Worm (Caenorhabditis elegans): Measurements from ENCODE around the gene nspc-16.

The nspc-16 gene

ce11 chrX:14541992-14542391, 18.6 kb downstream of the nspc-16 start, which contains the start of gene fbxa-81:
Gene fbxa-81 (minus strand): TSS chrX:14542092.
- TF ChIP-seq pes-1 (GFP tag; IDR thresholded peaks at IDR 0.05) (no peak), ets-7 (tag; optimal IDR thresholded peaks at IDR 0.05) (no peak), hmbx-1 (tag; optimal IDR thresholded peaks at IDR 0.05) (no peak), scrt-1 (GFP tag; IDR thresholded peaks at IDR 0.05) (no peak), tbx-37 (GFP tag; conservative IDR thresholded peaks at IDR 0.05) (no peak), ama-1 (optimal IDR thresholded peaks at IDR 0.05) (no peak), sea-1 (GFP tag; conservative IDR thresholded peaks at IDR 0.05) (no peak)

ce11 chrX:14543224-14543623, 19.8 kb downstream of the nspc-16 start, which contains the start of gene T24C2.3:
Gene T24C2.3 (plus strand): TSS chrX:14543524.
- TF ChIP-seq ceh-13 (GFP tag; optimal IDR thresholded peaks at IDR 0.05) (no peak), tbx-37 (GFP tag; conservative IDR thresholded peaks at IDR 0.05) (no peak), hmbx-1 (tag; optimal IDR thresholded peaks at IDR 0.05) (no peak), sea-1 (GFP tag; conservative IDR thresholded peaks at IDR 0.05) (no peak), B0310.2 (tag; optimal IDR thresholded peaks at IDR 0.05) (no peak), tbx-11 (GFP tag; IDR thresholded peaks at IDR 0.05) (no peak), scrt-1 (GFP tag; IDR thresholded peaks at IDR 0.05) (no peak), flt-1 (GFP tag; IDR thresholded peaks at IDR 0.05) (no peak), hmg-4 (GFP tag; optimal IDR thresholded peaks at IDR 0.05) (no peak), pes-1 (GFP tag; IDR thresholded peaks at IDR 0.05) (no peak), tra-4 (tag; optimal IDR thresholded peaks at IDR 0.05) (no peak)

- TF ChIP-seq ceh-13 (GFP tag; optimal IDR thresholded peaks at IDR 0.05) (no peak), aly-1 (tag; optimal IDR thresholded peaks at IDR 0.05) (no peak), flt-1 (GFP tag; IDR thresholded peaks at IDR 0.05) (no peak), hmbx-1 (tag; optimal IDR thresholded peaks at IDR 0.05) (no peak), tbx-11 (GFP tag; IDR thresholded peaks at IDR 0.05) (no peak), tbx-37 (GFP tag; conservative IDR thresholded peaks at IDR 0.05) (no peak), hnd-1 (tag; optimal IDR thresholded peaks at IDR 0.05) (no peak)
Measured at ce11 chrX:14545543-14545942, 22.2 kb downstream of the nspc-16 start, which contains the start of gene enri-2. Gene enri-2 (plus strand): TSS chrX:14545843.

ce11 chrX:14549709-14550199, 26.4 kb downstream of the nspc-16 start, which contains the start of gene ram-5:
Gene ram-5 (plus strand): TSS chrX:14550149.
- TF ChIP-seq tra-4 (tag; optimal IDR thresholded peaks at IDR 0.05) (no peak), tbx-37 (GFP tag; conservative IDR thresholded peaks at IDR 0.05) (no peak), tbx-11 (GFP tag; IDR thresholded peaks at IDR 0.05) (no peak), ceh-13 (GFP tag; optimal IDR thresholded peaks at IDR 0.05) (no peak), sea-1 (GFP tag; conservative IDR thresholded peaks at IDR 0.05) (no peak), pes-1 (GFP tag; IDR thresholded peaks at IDR 0.05) (no peak), B0310.2 (tag; optimal IDR thresholded peaks at IDR 0.05) (no peak), hmbx-1 (tag; optimal IDR thresholded peaks at IDR 0.05) (no peak), aly-1 (tag; optimal IDR thresholded peaks at IDR 0.05) (no peak), hnd-1 (tag; optimal IDR thresholded peaks at IDR 0.05) (no peak)

DNA sequence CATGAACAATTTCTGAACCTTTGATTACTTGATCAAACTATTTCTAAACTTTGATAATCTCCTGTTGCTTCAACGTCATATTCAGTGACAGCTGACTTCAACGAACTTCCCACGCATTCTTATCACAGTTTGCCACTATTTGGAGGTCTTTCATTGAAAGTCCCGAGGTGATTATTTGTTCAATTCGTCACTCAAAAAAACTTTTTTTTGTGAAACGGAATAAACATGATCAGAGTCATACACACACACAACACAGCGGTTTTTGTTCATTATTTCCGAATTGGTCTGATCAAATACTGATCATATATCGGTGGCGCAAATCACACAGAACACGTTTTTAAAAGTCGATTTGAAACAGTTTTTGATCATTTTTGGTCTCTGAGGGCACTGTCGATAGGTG, 33.0 kb downstream of the nspc-16 start:
- TF ChIP-seq tbx-37 (GFP tag; conservative IDR thresholded peaks at IDR 0.05) (no peak), tra-4 (tag; optimal IDR thresholded peaks at IDR 0.05) (no peak), ceh-36 (tag; optimal IDR thresholded peaks at IDR 0.05) (no peak), pes-1 (GFP tag; IDR thresholded peaks at IDR 0.05) (no peak), hmg-4 (GFP tag; optimal IDR thresholded peaks at IDR 0.05) (no peak), scrt-1 (GFP tag; IDR thresholded peaks at IDR 0.05) (no peak), aly-1 (tag; optimal IDR thresholded peaks at IDR 0.05) (no peak), hmbx-1 (tag; optimal IDR thresholded peaks at IDR 0.05) (no peak), tbx-11 (GFP tag; IDR thresholded peaks at IDR 0.05) (no peak), flt-1 (GFP tag; IDR thresholded peaks at IDR 0.05) (no peak), ceh-13 (GFP tag; optimal IDR thresholded peaks at IDR 0.05) (no peak), ets-7 (tag; optimal IDR thresholded peaks at IDR 0.05) (no peak)

DNA sequence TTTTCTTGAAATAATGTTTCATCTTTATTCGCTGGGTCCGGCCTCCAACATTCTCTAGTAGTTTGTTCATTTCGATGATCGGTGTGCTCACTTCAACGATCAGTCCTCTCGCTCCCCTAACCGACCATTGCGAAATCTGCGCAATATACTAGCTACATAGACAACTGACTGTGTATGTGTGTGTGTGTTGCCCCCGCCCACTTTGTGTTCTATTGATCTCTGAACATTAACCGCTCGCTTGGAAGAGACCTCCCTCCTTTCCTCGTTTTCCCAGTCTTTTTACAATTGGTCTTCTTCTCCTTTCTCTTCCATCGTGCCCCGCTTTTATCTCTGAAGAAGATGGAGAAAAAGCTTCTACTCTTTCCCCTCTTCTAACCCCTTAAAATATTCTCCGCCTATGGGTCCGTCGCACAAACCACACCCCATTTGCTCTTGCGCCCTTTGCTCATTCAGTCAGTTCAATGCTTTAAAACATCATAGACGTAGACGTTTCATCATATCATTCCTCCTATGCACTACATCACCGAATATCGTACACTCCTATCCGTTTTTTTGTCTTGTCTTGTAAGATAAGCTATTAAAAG, 34.1 kb downstream of the nspc-16 start:
- TF ChIP-seq ceh-13 (GFP tag; optimal IDR thresholded peaks at IDR 0.05) (no peak), scrt-1 (GFP tag; IDR thresholded peaks at IDR 0.05) (no peak), ama-1 (optimal IDR thresholded peaks at IDR 0.05) (no peak)

DNA sequence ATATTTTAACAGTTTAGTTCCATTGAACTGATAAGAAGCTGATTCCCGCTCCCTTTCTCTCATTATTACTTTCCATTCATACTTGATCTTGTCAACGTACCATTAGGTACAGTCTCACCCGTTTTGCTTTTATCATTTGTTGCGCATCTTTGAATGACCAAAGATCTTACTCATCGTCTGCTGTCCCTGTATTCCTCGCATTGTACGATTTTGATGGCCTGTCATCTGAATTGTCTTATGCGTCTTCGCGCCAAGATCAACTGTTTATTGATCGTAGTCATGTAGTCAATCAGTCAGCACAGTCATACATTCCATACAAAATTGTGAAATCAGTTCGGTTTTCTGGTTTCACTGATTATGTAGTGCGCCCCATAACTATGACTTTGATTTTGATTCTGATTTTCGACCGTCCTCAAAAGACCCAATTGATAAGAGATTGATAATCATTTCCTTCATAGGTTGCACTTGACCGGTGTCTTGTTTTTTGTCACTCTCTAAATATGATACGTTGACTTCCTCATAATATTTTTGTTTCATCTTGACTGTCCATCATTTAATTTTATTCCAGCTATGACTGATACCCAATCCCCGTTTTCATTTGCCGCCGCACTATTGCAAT, 34.7 kb downstream of the nspc-16 start, which contains the start of gene nhr-3:
TSS of gene nhr-3 (plus strand) at position 569 of the 619 bp plus-strand sequence.
- TF ChIP-seq hnd-1 (tag; optimal IDR thresholded peaks at IDR 0.05) (no peak), hmbx-1 (tag; optimal IDR thresholded peaks at IDR 0.05) (no peak), ceh-36 (tag; optimal IDR thresholded peaks at IDR 0.05) (no peak), hmg-4 (GFP tag; optimal IDR thresholded peaks at IDR 0.05) (no peak), flt-1 (GFP tag; IDR thresholded peaks at IDR 0.05) (no peak), ceh-13 (GFP tag; optimal IDR thresholded peaks at IDR 0.05) (no peak), sea-1 (GFP tag; conservative IDR thresholded peaks at IDR 0.05) (no peak), pes-1 (GFP tag; IDR thresholded peaks at IDR 0.05) (no peak), B0310.2 (tag; optimal IDR thresholded peaks at IDR 0.05) (no peak), scrt-1 (GFP tag; IDR thresholded peaks at IDR 0.05) (no peak), ets-7 (tag; optimal IDR thresholded peaks at IDR 0.05) (no peak), tbx-37 (GFP tag; conservative IDR thresholded peaks at IDR 0.05) (no peak), aly-1 (tag; optimal IDR thresholded peaks at IDR 0.05) (no peak), F13C5.2 (tag; optimal IDR thresholded peaks at IDR 0.05) (no peak)

DNA sequence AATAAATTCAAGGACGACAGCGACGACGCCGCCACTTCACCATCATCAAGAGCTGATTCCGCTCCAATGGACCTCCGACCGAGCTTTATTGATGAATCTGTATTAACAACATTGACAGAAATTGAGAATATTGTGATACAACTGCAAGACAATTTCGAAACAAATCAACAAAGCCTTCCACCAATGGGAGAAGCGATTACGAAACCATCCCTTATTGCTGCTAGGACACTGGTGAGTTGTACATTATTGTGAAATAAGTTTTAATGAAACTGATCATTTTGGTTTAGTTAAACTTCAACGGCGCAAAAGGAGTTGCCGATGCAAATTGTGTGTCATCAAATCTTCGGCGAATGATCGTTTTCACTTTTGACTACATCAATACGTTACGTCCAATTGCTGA, 35.7 kb downstream of the nspc-16 start:
- TF ChIP-seq hmbx-1 (tag; optimal IDR thresholded peaks at IDR 0.05) = no peak
- no peak for TF ChIP-seq B0310.2 (tag; optimal IDR thresholded peaks at IDR 0.05)
- no peak for TF ChIP-seq tra-4 (tag; optimal IDR thresholded peaks at IDR 0.05)
- no peak for TF ChIP-seq flt-1 (GFP tag; IDR thresholded peaks at IDR 0.05)
- TF ChIP-seq hmg-4 (GFP tag; optimal IDR thresholded peaks at IDR 0.05) = no peak
- no peak for TF ChIP-seq ama-1 (optimal IDR thresholded peaks at IDR 0.05)
- no peak for TF ChIP-seq ceh-13 (GFP tag; optimal IDR thresholded peaks at IDR 0.05)
- TF ChIP-seq pes-1 (GFP tag; IDR thresholded peaks at IDR 0.05) = no peak
- no peak for TF ChIP-seq tbx-11 (GFP tag; IDR thresholded peaks at IDR 0.05)
